Fruit fly (Drosophila melanogaster) whole organism, embryonic: ENCODE data around the gene M6.

Source experiments
- Ada2b ChIP-seq: fragments of 200-800 bp; sonication (Bioruptor generic); IDR thresholded peaks from 2 replicates; pipeline ENCODE4 v1.3.6; 2022; ENCODE audit warnings: missing biosample characterization, missing genetic modification characterization
- Atf-2 ChIP-seq: fragments of 200-800 bp; sonication (Bioruptor generic); optimal IDR thresholded peaks from 2 replicates; lab custom pipeline; 2016; ENCODE audit warnings: missing biosample characterization, missing genetic modification characterization
- Blimp-1 ChIP-seq: fragments of 200-800 bp; sonication (Bioruptor generic); optimal IDR thresholded peaks from 3 replicates; lab custom pipeline; 2018; ENCODE audit warnings: missing biosample characterization, missing genetic modification characterization, mild to moderate bottlenecking, moderate library complexity, missing genetic modification reagents
- CG10209 ChIP-seq: fragments of 200-800 bp; sonication (Bioruptor generic); optimal IDR thresholded peaks from 3 replicates; lab custom pipeline; 2017; ENCODE audit warnings: missing biosample characterization, mild to moderate bottlenecking, missing genetic modification characterization, missing genetic modification reagents
- CG11398 ChIP-seq: fragments of 200-800 bp; sonication (Bioruptor generic); optimal IDR thresholded peaks from 2 replicates; lab custom pipeline; 2016; ENCODE audit warnings: missing biosample characterization, missing genetic modification characterization
- CG11723 ChIP-seq: fragments of 200-800 bp; sonication (Bioruptor generic); optimal IDR thresholded peaks from 2 replicates; lab custom pipeline; 2017; ENCODE audit warnings: missing biosample characterization, mild to moderate bottlenecking, missing genetic modification characterization
- CG14860 ChIP-seq: fragments of 200-800 bp; sonication (Bioruptor generic); IDR thresholded peaks from 3 replicates; pipeline ENCODE4 v1.3.6; 2022; ENCODE audit warnings: missing biosample characterization, missing genetic modification characterization; ENCODE audit not compliant: partially characterized antibody
- CG17359 ChIP-seq: fragments of 200-800 bp; sonication (Bioruptor generic); optimal IDR thresholded peaks from 3 replicates; lab custom pipeline; 2018; ENCODE audit warnings: missing biosample characterization, mild to moderate bottlenecking, missing genetic modification characterization, moderate library complexity
- CG17385 ChIP-seq: fragments of 200-800 bp; sonication (Bioruptor generic); optimal IDR thresholded peaks from 3 replicates; lab custom pipeline; 2018; ENCODE audit warnings: missing biosample characterization, mild to moderate bottlenecking, missing genetic modification characterization
- CG17829 ChIP-seq: fragments of 200-800 bp; optimal IDR thresholded peaks from 2 replicates; lab custom pipeline; 2019; ENCODE audit warnings: missing biosample characterization, mild to moderate bottlenecking, missing genetic modification characterization, moderate library complexity
- CG2712 ChIP-seq: fragments of 200-800 bp; optimal IDR thresholded peaks from 3 replicates; lab custom pipeline; 2019; ENCODE audit warnings: missing biosample characterization, mild to moderate bottlenecking, missing genetic modification characterization, moderate library complexity
- CG3281 ChIP-seq: fragments of 200-800 bp; sonication (Bioruptor generic); optimal IDR thresholded peaks from 3 replicates; lab custom pipeline; 2017; ENCODE audit warnings: missing biosample characterization, mild to moderate bottlenecking, missing genetic modification characterization
- CG7963 ChIP-seq: fragments of 200-800 bp; sonication (Bioruptor generic); IDR thresholded peaks from 3 replicates; pipeline ENCODE4 v1.3.6; 2022; ENCODE audit warnings: missing biosample characterization, missing genetic modification characterization; ENCODE audit not compliant: partially characterized antibody
- CG8281 ChIP-seq: fragments of 200-800 bp; sonication (Bioruptor generic); optimal IDR thresholded peaks from 2 replicates; lab custom pipeline; 2018; ENCODE audit warnings: missing biosample characterization, mild to moderate bottlenecking, missing genetic modification characterization, moderate library complexity
- CG8359 ChIP-seq: fragments of 200-800 bp; sonication (Bioruptor generic); optimal IDR thresholded peaks from 2 replicates; lab custom pipeline; 2017; ENCODE audit warnings: missing biosample characterization, mild to moderate bottlenecking, missing genetic modification characterization, borderline replicate concordance
- CG9215 ChIP-seq: fragments of 200-800 bp; sonication (Bioruptor generic); IDR thresholded peaks from 2 replicates; pipeline ENCODE4 v1.3.6; 2022; ENCODE audit warnings: missing biosample characterization, missing genetic modification characterization
- Dek ChIP-seq: fragments of 200-800 bp; sonication (Bioruptor generic); optimal IDR thresholded peaks from 3 replicates; lab custom pipeline; 2019; ENCODE audit warnings: missing biosample characterization, mild to moderate bottlenecking, missing genetic modification characterization, moderate library complexity
- Dref ChIP-seq: fragments of 200-800 bp; sonication (Bioruptor generic); IDR thresholded peaks from 2 replicates; pipeline ENCODE4 v1.3.6; 2022; ENCODE audit warnings: missing biosample characterization, missing genetic modification characterization
- E2f2 ChIP-seq: fragments of 200-800 bp; sonication (Bioruptor generic); IDR thresholded peaks from 2 replicates; pipeline ENCODE4 v1.3.6; 2022; ENCODE audit warnings: missing biosample characterization, missing genetic modification characterization
- ERR ChIP-seq: fragments of 200-800 bp; sonication (Bioruptor generic); optimal IDR thresholded peaks from 2 replicates; lab custom pipeline; 2016; ENCODE audit warnings: missing biosample characterization, missing genetic modification characterization
- Fer2 ChIP-seq: fragments of 200-800 bp; sonication (Bioruptor generic); optimal IDR thresholded peaks from 2 replicates; lab custom pipeline; 2018; ENCODE audit warnings: missing biosample characterization, mild to moderate bottlenecking, missing genetic modification characterization, moderate library complexity
- HHEX ChIP-seq: fragments of 200-800 bp; sonication (Bioruptor generic); optimal IDR thresholded peaks from 3 replicates; lab custom pipeline; 2017; ENCODE audit warnings: missing biosample characterization, mild to moderate bottlenecking, missing genetic modification characterization, missing genetic modification reagents
- HLH4C ChIP-seq: fragments of 200-800 bp; sonication (Bioruptor generic); IDR thresholded peaks from 3 replicates; pipeline ENCODE4 v1.3.6; 2022; ENCODE audit warnings: missing biosample characterization, missing genetic modification characterization; ENCODE audit not compliant: partially characterized antibody
- HmgD ChIP-seq: fragments of 200-800 bp; sonication (Bioruptor generic); optimal IDR thresholded peaks from 3 replicates; lab custom pipeline; 2016; ENCODE audit warnings: missing biosample characterization, missing genetic modification characterization
- Hr3 ChIP-seq: fragments of 200-800 bp; sonication (Bioruptor generic); optimal IDR thresholded peaks from 3 replicates; lab custom pipeline; 2016; ENCODE audit warnings: missing biosample characterization, missing genetic modification characterization
- Hsf ChIP-seq: fragments of 200-800 bp; sonication (Bioruptor generic); optimal IDR thresholded peaks from 3 replicates; lab custom pipeline; 2016; ENCODE audit warnings: missing biosample characterization, missing genetic modification characterization
- Lhr ChIP-seq: fragments of 200-800 bp; sonication (Bioruptor generic); optimal IDR thresholded peaks from 3 replicates; lab custom pipeline; 2017; ENCODE audit warnings: mild to moderate bottlenecking, missing biosample characterization, missing genetic modification reagents, missing genetic modification characterization
- Med ChIP-seq: fragments of 200-800 bp; sonication (Bioruptor generic); peaks from one replicate; lab custom pipeline; 2016; ENCODE audit warnings: missing biosample characterization, missing genetic modification characterization, mild to moderate bottlenecking, inconsistent platforms, moderate library complexity
- NfI ChIP-seq: fragments of 200-800 bp; sonication (Bioruptor generic); optimal IDR thresholded peaks from 3 replicates; lab custom pipeline; 2018; ENCODE audit warnings: missing biosample characterization, mild to moderate bottlenecking, missing genetic modification characterization, moderate library complexity
- Oli ChIP-seq: fragments of 200-800 bp; sonication (Bioruptor generic); optimal IDR thresholded peaks from 2 replicates; lab custom pipeline; 2018; ENCODE audit warnings: missing biosample characterization, mild to moderate bottlenecking, missing genetic modification characterization, moderate library complexity
- Opbp ChIP-seq: fragments of 200-800 bp; sonication (Bioruptor generic); IDR thresholded peaks from 3 replicates; pipeline ENCODE4 v1.3.6; 2022; ENCODE audit warnings: missing biosample characterization, missing genetic modification characterization; ENCODE audit not compliant: partially characterized antibody
- Side ChIP-seq: fragments of 200-800 bp; sonication (Bioruptor generic); optimal IDR thresholded peaks from 2 replicates; lab custom pipeline; 2016; ENCODE audit warnings: missing biosample characterization, missing genetic modification characterization
- Xbp1 ChIP-seq: fragments of 200-800 bp; sonication (Bioruptor generic); optimal IDR thresholded peaks from 3 replicates; lab custom pipeline; 2016; ENCODE audit warnings: missing biosample characterization, mild to moderate bottlenecking, missing genetic modification characterization
- amos ChIP-seq: fragments of 200-800 bp; sonication (Bioruptor generic); IDR thresholded peaks from 2 replicates; pipeline ENCODE4 v1.3.6; 2022; ENCODE audit warnings: missing biosample characterization, missing genetic modification characterization; ENCODE audit not compliant: partially characterized antibody
- bab2 ChIP-seq: fragments of 200-800 bp; sonication (Bioruptor generic); optimal IDR thresholded peaks from 2 replicates; lab custom pipeline; 2016; ENCODE audit warnings: missing biosample characterization, missing genetic modification characterization
- bbx ChIP-seq: fragments of 200-800 bp; sonication (Bioruptor generic); IDR thresholded peaks from 2 replicates; pipeline ENCODE4 v1.3.6; 2022; ENCODE audit warnings: missing biosample characterization, missing genetic modification characterization; ENCODE audit not compliant: partially characterized antibody
- bsh ChIP-seq, 2 experiments: fragments of 200-800 bp; sonication (Bioruptor generic); optimal IDR thresholded peaks; 2 replicates each; lab custom pipeline; 2017 to 2018; ENCODE audit warnings: mild to moderate bottlenecking in 2 of 2, missing biosample characterization in 2 of 2, missing genetic modification characterization in 2 of 2, moderate library complexity in 1 of 2
- cato ChIP-seq: fragments of 200-800 bp; sonication (Bioruptor generic); optimal IDR thresholded peaks from 2 replicates; lab custom pipeline; 2016; ENCODE audit warnings: missing biosample characterization, missing genetic modification characterization, borderline replicate concordance
- crp ChIP-seq, 2 experiments: fragments of 200-800 bp; sonication (Bioruptor generic); optimal IDR thresholded peaks; 2 replicates in 1 of 2; 3 replicates in 1 of 2; lab custom pipeline; 2017; ENCODE audit warnings: missing biosample characterization in 2 of 2, missing genetic modification characterization in 2 of 2, mild to moderate bottlenecking in 1 of 2, moderate library complexity in 1 of 2
- fd64A ChIP-seq: fragments of 200-800 bp; sonication (Bioruptor generic); optimal IDR thresholded peaks from 3 replicates; lab custom pipeline; 2018; ENCODE audit warnings: missing biosample characterization, mild to moderate bottlenecking, missing genetic modification characterization
- jumu ChIP-seq: fragments of 200-800 bp; sonication (Bioruptor generic); optimal IDR thresholded peaks from 3 replicates; lab custom pipeline; 2016; ENCODE audit warnings: missing biosample characterization, missing genetic modification characterization
- mld ChIP-seq: fragments of 200-800 bp; sonication (Bioruptor generic); IDR thresholded peaks from 3 replicates; pipeline ENCODE4 v1.3.6; 2022; ENCODE audit warnings: missing biosample characterization, missing genetic modification characterization; ENCODE audit not compliant: partially characterized antibody
- odd ChIP-seq: fragments of 200-800 bp; sonication (Bioruptor generic); optimal IDR thresholded peaks from 2 replicates; lab custom pipeline; 2017; ENCODE audit warnings: missing biosample characterization, mild to moderate bottlenecking, missing genetic modification characterization
- org-1 ChIP-seq: fragments of 200-800 bp; sonication (Bioruptor generic); optimal IDR thresholded peaks from 2 replicates; lab custom pipeline; 2017; ENCODE audit warnings: missing biosample characterization, missing genetic modification characterization
- sens-2 ChIP-seq: fragments of 200-800 bp; sonication (Bioruptor generic); IDR thresholded peaks from 2 replicates; pipeline ENCODE4 v1.3.6; 2022; ENCODE audit warnings: missing biosample characterization, missing genetic modification characterization
- trem ChIP-seq: fragments of 200-800 bp; optimal IDR thresholded peaks from 3 replicates; lab custom pipeline; 2019; ENCODE audit warnings: missing biosample characterization, mild to moderate bottlenecking, missing genetic modification characterization, moderate library complexity
- usp ChIP-seq: fragments of >200 bp; optimal IDR thresholded peaks from 2 replicates; lab custom pipeline; 2017; ENCODE audit warnings: missing biosample characterization, missing genetic modification characterization
- zen2 ChIP-seq: fragments of 200-800 bp; sonication (Bioruptor generic); IDR thresholded peaks from 3 replicates; pipeline ENCODE4 v1.3.6; 2022; ENCODE audit warnings: missing biosample characterization, missing genetic modification characterization; ENCODE audit not compliant: partially characterized antibody

Gene M6

DNA sequence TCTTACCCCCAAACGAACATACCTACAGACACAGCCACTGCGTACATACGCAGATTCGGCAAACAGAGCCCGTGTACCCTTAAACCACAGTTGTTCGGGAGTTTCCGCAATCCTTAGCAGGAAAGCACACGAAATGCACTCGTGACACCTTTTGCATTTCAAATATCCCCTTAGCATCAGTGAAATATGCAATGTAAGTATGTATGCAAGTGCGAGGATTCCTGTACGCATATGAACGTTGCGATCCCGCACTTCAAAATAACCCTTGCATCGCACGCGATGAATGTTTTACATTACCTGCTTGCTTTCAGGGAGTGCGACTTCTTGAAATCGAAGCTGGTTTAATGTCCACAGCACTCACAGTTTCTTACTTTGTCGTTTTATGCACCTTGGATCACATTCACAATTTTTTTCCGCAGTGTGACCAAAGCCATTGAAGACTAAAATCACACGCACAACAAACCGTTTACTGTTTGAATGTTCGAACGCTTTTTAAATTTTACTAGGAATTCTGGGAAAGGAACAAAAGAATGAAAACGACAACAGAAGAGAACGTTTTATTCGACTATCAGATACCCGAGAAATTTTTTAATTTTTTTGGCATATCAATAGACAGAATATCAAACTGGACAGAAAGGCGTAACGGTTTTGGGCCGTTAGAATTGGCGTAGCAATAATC lies 25.8 kb downstream of the M6 start, which contains the start of gene Mkrn1 (continued):
- TF ChIP-seq CG2712 (tag; lab: Kevin White, UChicago) (peak; percentile 65), CG9215 (no peak), Lhr (GFP tag; lab: Kevin White, UChicago) (peak; percentile 70), org-1 (GFP tag; lab: Kevin White, UChicago) (no peak), amos (peak; percentile 54; the same call in 1 of the 2 replicates), Fer2 (tag; lab: Kevin White, UChicago) (no peak), fd64A (no peak), HHEX (no peak), CG17359 (tag; lab: Kevin White, UChicago) (no peak), crp (GFP tag; optimal IDR thresholded peaks at IDR 0.05; lab: Kevin White, UChicago) (peak in 1 of 2 experiments; percentile 1), CG7963 (peak; percentile 90), odd (no peak), HLH4C (GFP tag; lab: Robert Waterston, UW) (peak; percentile 97), Side (no peak), CG10209 (no peak), bsh (GFP tag; optimal IDR thresholded peaks at IDR 0.05; lab: Kevin White, UChicago) (no peak), CG3281 (GFP tag; lab: Kevin White, UChicago) (no peak), Dek (no peak), trem (tag; lab: Kevin White, UChicago) (peak; percentile 53), bab2 (no peak), Blimp-1 (GFP tag; lab: Kevin White, UChicago) (no peak), HmgD (GFP tag; lab: Kevin White, UChicago) (peak; percentile 44), usp (no peak), ERR (GFP tag; lab: Kevin White, UChicago) (no peak), CG11398 (no peak), CG14860 (GFP tag; lab: Robert Waterston, UW) (peak; percentile 97), NfI (no peak), Ada2b (GFP tag; lab: Robert Waterston, UW) (no peak), Hr3 (GFP tag; lab: Kevin White, UChicago) (no peak), Atf-2 (GFP tag; lab: Kevin White, UChicago) (no peak), Opbp (GFP tag; lab: Robert Waterston, UW) (peak; percentile 79), Hsf (GFP tag; lab: Kevin White, UChicago) (no peak), CG11723 (GFP tag; lab: Kevin White, UChicago) (no peak), Oli (no peak), Med (GFP tag; lab: Kevin White, UChicago) (no peak), sens-2 (GFP tag; lab: Robert Waterston, UW) (no peak), CG17385 (GFP tag; lab: Kevin White, UChicago) (no peak), E2f2 (GFP tag; lab: Robert Waterston, UW) (peak; percentile 44), Xbp1 (no peak), CG8359 (GFP tag; lab: Kevin White, UChicago) (no peak), CG8281 (tag; lab: Kevin White, UChicago) (no peak), bbx (GFP tag; lab: Robert Waterston, UW) (peak; percentile 77), zen2 (GFP tag; lab: Robert Waterston, UW) (no peak), cato (no peak), mld (GFP tag; lab: Robert Waterston, UW) (peak; percentile 78), jumu (GFP tag; lab: Kevin White, UChicago) (no peak), Dref (no peak), CG17829 (tag; lab: Kevin White, UChicago) (peak; percentile 47)
